Fruit fly (Drosophila melanogaster) whole organism, embryonic: ENCODE results near the gene Rpn12.
A peak's percentile ranks its signal among the peaks of the same experiment; 100 is the strongest.

Experiments
- Atf6 ChIP-seq: fragments of 200-800 bp; sonication (Bioruptor generic); IDR thresholded peaks from 2 replicates; pipeline ENCODE4 v1.3.6; 2022; ENCODE audit warnings: missing biosample characterization, missing genetic modification characterization
- BtbVII ChIP-seq: fragments of 200-800 bp; sonication (Bioruptor generic); optimal IDR thresholded peaks from 3 replicates; lab custom pipeline; 2017; ENCODE audit warnings: missing biosample characterization, mild to moderate bottlenecking, missing genetic modification characterization
- CG10979 ChIP-seq: fragments of 200-800 bp; sonication (Bioruptor generic); optimal IDR thresholded peaks from 2 replicates; lab custom pipeline; 2018; ENCODE audit warnings: missing biosample characterization, mild to moderate bottlenecking, missing genetic modification characterization, moderate library complexity
- CG12236 ChIP-seq: fragments of 200-800 bp; sonication (Bioruptor generic); optimal IDR thresholded peaks from 2 replicates; lab custom pipeline; 2016; ENCODE audit warnings: missing biosample characterization, missing genetic modification characterization
- CG1233 ChIP-seq: fragments of 200-800 bp; sonication (Bioruptor generic); optimal IDR thresholded peaks from 4 replicates; lab custom pipeline; 2018; ENCODE audit warnings: missing biosample characterization, mild to moderate bottlenecking, missing genetic modification characterization
- CG12769 ChIP-seq: fragments of 200-800 bp; sonication (Bioruptor generic); optimal IDR thresholded peaks from 2 replicates; lab custom pipeline; 2019; ENCODE audit warnings: missing biosample characterization, mild to moderate bottlenecking, missing genetic modification characterization, moderate library complexity
- CG12942 ChIP-seq: fragments of 200-800 bp; sonication (Bioruptor generic); optimal IDR thresholded peaks from 3 replicates; lab custom pipeline; 2016; ENCODE audit warnings: missing biosample characterization, missing genetic modification characterization
- CG13123 ChIP-seq: fragments of 200-800 bp; sonication (Bioruptor generic); optimal IDR thresholded peaks from 2 replicates; lab custom pipeline; 2016; ENCODE audit warnings: missing biosample characterization, missing genetic modification characterization
- CG13287 ChIP-seq: fragments of 200-800 bp; sonication (Bioruptor generic); IDR thresholded peaks from 2 replicates; pipeline ENCODE4 v1.3.6; 2022; ENCODE audit warnings: missing biosample characterization, missing genetic modification characterization; ENCODE audit not compliant: partially characterized antibody
- CG13296 ChIP-seq: fragments of 200-800 bp; sonication (Bioruptor generic); optimal IDR thresholded peaks from 3 replicates; lab custom pipeline; 2018; ENCODE audit warnings: missing biosample characterization, mild to moderate bottlenecking, missing genetic modification characterization
- CG13624 ChIP-seq: fragments of 200-800 bp; sonication (Bioruptor generic); optimal IDR thresholded peaks from 2 replicates; lab custom pipeline; 2016; ENCODE audit warnings: missing biosample characterization, missing genetic modification characterization
- CG14014 ChIP-seq: fragments of 200-800 bp; sonication (Bioruptor generic); IDR thresholded peaks from 2 replicates; pipeline ENCODE4 v1.3.6; 2022; ENCODE audit warnings: missing biosample characterization, missing genetic modification characterization
- CG15269 ChIP-seq: fragments of 200-800 bp; sonication (Bioruptor generic); optimal IDR thresholded peaks from 2 replicates; lab custom pipeline; 2018; ENCODE audit warnings: missing biosample characterization, mild to moderate bottlenecking, missing genetic modification characterization, moderate library complexity
- CG1529 ChIP-seq: fragments of 200-800 bp; sonication (Bioruptor generic); optimal IDR thresholded peaks from 3 replicates; lab custom pipeline; 2018; ENCODE audit warnings: missing biosample characterization, missing genetic modification characterization
- CG17385 ChIP-seq: fragments of 200-800 bp; sonication (Bioruptor generic); optimal IDR thresholded peaks from 3 replicates; lab custom pipeline; 2018; ENCODE audit warnings: missing biosample characterization, mild to moderate bottlenecking, missing genetic modification characterization
- CG31365 ChIP-seq: fragments of 200-800 bp; sonication (Bioruptor generic); optimal IDR thresholded peaks from 2 replicates; lab custom pipeline; 2018; ENCODE audit warnings: missing biosample characterization, mild to moderate bottlenecking, missing genetic modification characterization
- CG32532 ChIP-seq: fragments of 200-800 bp; sonication (Bioruptor generic); IDR thresholded peaks from 2 replicates; pipeline ENCODE4 v1.3.6; 2022; ENCODE audit warnings: missing biosample characterization, missing genetic modification characterization
- CG34376 ChIP-seq: fragments of 200-800 bp; sonication (Bioruptor generic); optimal IDR thresholded peaks from 2 replicates; lab custom pipeline; 2018; ENCODE audit warnings: missing biosample characterization, mild to moderate bottlenecking, missing genetic modification characterization
- CG42726 ChIP-seq: fragments of 200-800 bp; sonication (Bioruptor generic); IDR thresholded peaks from 2 replicates; pipeline ENCODE4 v1.3.6; 2022; ENCODE audit warnings: missing biosample characterization, missing genetic modification characterization; ENCODE audit not compliant: partially characterized antibody
- CG6654 ChIP-seq: fragments of 200-800 bp; sonication (Bioruptor generic); optimal IDR thresholded peaks from 2 replicates; lab custom pipeline; 2017; ENCODE audit warnings: missing biosample characterization, mild to moderate bottlenecking, missing genetic modification characterization
- CG6813 ChIP-seq: fragments of 200-800 bp; sonication (Bioruptor generic); optimal IDR thresholded peaks from 2 replicates; lab custom pipeline; 2017; ENCODE audit warnings: missing biosample characterization, missing genetic modification characterization, mild to moderate bottlenecking, moderate library complexity, missing genetic modification reagents
- CG7745 ChIP-seq: fragments of 200-800 bp; sonication (Bioruptor generic); optimal IDR thresholded peaks from 2 replicates; lab custom pipeline; 2018; ENCODE audit warnings: missing biosample characterization, mild to moderate bottlenecking, missing genetic modification characterization, moderate library complexity
- CG8290 ChIP-seq, 3 experiments: fragments of 200-800 bp; sonication (Bioruptor generic); optimal IDR thresholded peaks; 2 replicates each; lab custom pipeline; 2016 to 2019; ENCODE audit warnings: missing biosample characterization in 3 of 3, missing genetic modification characterization in 3 of 3, mild to moderate bottlenecking in 2 of 3, moderate library complexity in 1 of 3
- CG8359 ChIP-seq: fragments of 200-800 bp; sonication (Bioruptor generic); optimal IDR thresholded peaks from 2 replicates; lab custom pipeline; 2017; ENCODE audit warnings: missing biosample characterization, mild to moderate bottlenecking, missing genetic modification characterization, borderline replicate concordance
- CG8924 ChIP-seq: fragments of 200-800 bp; optimal IDR thresholded peaks from 3 replicates; lab custom pipeline; 2019; ENCODE audit warnings: missing biosample characterization, mild to moderate bottlenecking, missing genetic modification characterization, moderate library complexity
- CG9876 ChIP-seq: fragments of 200-800 bp; sonication (Bioruptor generic); optimal IDR thresholded peaks from 2 replicates; lab custom pipeline; 2016; ENCODE audit warnings: missing biosample characterization, missing genetic modification characterization
- Jarid2 ChIP-seq: fragments of 200-800 bp; sonication (Bioruptor generic); optimal IDR thresholded peaks from 3 replicates; lab custom pipeline; 2017; ENCODE audit warnings: mild to moderate bottlenecking, missing biosample characterization, missing genetic modification reagents, missing genetic modification characterization
- Med ChIP-seq: fragments of 200-800 bp; sonication (Bioruptor generic); peaks from one replicate; lab custom pipeline; 2016; ENCODE audit warnings: missing biosample characterization, missing genetic modification characterization, mild to moderate bottlenecking, inconsistent platforms, moderate library complexity
- NFAT ChIP-seq: fragments of 200-800 bp; sonication (Bioruptor generic); IDR thresholded peaks from 2 replicates; pipeline ENCODE4 v1.3.6; 2022; ENCODE audit warnings: missing biosample characterization, missing genetic modification characterization
- NK7.1 ChIP-seq: fragments of 200-800 bp; sonication (Bioruptor generic); optimal IDR thresholded peaks from 3 replicates; lab custom pipeline; 2016; ENCODE audit warnings: missing biosample characterization, missing genetic modification characterization
- Spps ChIP-seq: fragments of 200-800 bp; sonication (Bioruptor generic); optimal IDR thresholded peaks from 2 replicates; lab custom pipeline; 2018; ENCODE audit warnings: missing biosample characterization, mild to moderate bottlenecking, missing genetic modification characterization
- Tbp ChIP-seq: fragments of >200 bp; optimal IDR thresholded peaks from 2 replicates; lab custom pipeline; 2018; ENCODE audit warnings: missing biosample characterization, missing genetic modification characterization
- Trl ChIP-seq, 3 experiments: fragments of >200 bp in 2 of 3; fragments of 200-800 bp in 1 of 3; sonication (Bioruptor generic) in 1 of 3; optimal IDR thresholded peaks; 2 replicates in 1 of 3; 3 replicates in 2 of 3; lab custom pipeline; 2016 to 2017; ENCODE audit warnings: missing biosample characterization in 1 of 3, missing genetic modification characterization in 1 of 3
- ac ChIP-seq: fragments of 200-800 bp; sonication (Bioruptor generic); optimal IDR thresholded peaks from 3 replicates; lab custom pipeline; 2017; ENCODE audit warnings: missing biosample characterization, mild to moderate bottlenecking, missing genetic modification characterization
- al ChIP-seq: fragments of 200-800 bp; sonication (Bioruptor generic); IDR thresholded peaks from 2 replicates; pipeline ENCODE4 v1.3.6; 2022; ENCODE audit warnings: missing biosample characterization, missing genetic modification characterization
- chinmo ChIP-seq: fragments of 200-800 bp; sonication (Bioruptor generic); IDR thresholded peaks from 4 replicates; pipeline ENCODE4 v1.3.6; 2022; ENCODE audit warnings: missing biosample characterization, missing genetic modification characterization; ENCODE audit not compliant: partially characterized antibody
- dpn ChIP-seq, 2 experiments: fragments of 200-800 bp; sonication (Bioruptor generic); optimal IDR thresholded peaks; 3 replicates each; lab custom pipeline; 2016; ENCODE audit warnings: missing biosample characterization in 2 of 2, missing genetic modification characterization in 2 of 2
- gcm ChIP-seq: fragments of 200-800 bp; sonication (Bioruptor generic); optimal IDR thresholded peaks from 2 replicates; lab custom pipeline; 2019; ENCODE audit warnings: missing biosample characterization, mild to moderate bottlenecking, missing genetic modification characterization, moderate library complexity
- grau ChIP-seq: fragments of 200-800 bp; optimal IDR thresholded peaks from 3 replicates; lab custom pipeline; 2019; ENCODE audit warnings: missing biosample characterization, mild to moderate bottlenecking, missing genetic modification characterization, moderate library complexity
- grn ChIP-seq: fragments of 200-800 bp; sonication (Bioruptor generic); optimal IDR thresholded peaks from 3 replicates; lab custom pipeline; 2017; ENCODE audit warnings: missing biosample characterization, missing genetic modification characterization
- gsb-n ChIP-seq: fragments of 200-800 bp; sonication (Bioruptor generic); optimal IDR thresholded peaks from 3 replicates; lab custom pipeline; 2018; ENCODE audit warnings: missing biosample characterization, mild to moderate bottlenecking, missing genetic modification characterization
- mirr ChIP-seq: fragments of 200-800 bp; sonication (Bioruptor generic); optimal IDR thresholded peaks from 3 replicates; lab custom pipeline; 2018; ENCODE audit warnings: missing biosample characterization, mild to moderate bottlenecking, missing genetic modification characterization
- oc ChIP-seq: fragments of 200-800 bp; sonication (Bioruptor generic); optimal IDR thresholded peaks from 2 replicates; lab custom pipeline; 2018; ENCODE audit warnings: missing biosample characterization, mild to moderate bottlenecking, missing genetic modification characterization, moderate library complexity
- sna ChIP-seq: fragments of 200-800 bp; sonication (Bioruptor generic); IDR thresholded peaks from 2 replicates; pipeline ENCODE4 v1.3.6; 2022; ENCODE audit warnings: missing biosample characterization, missing genetic modification characterization; ENCODE audit not compliant: partially characterized antibody
- sqz ChIP-seq: fragments of 200-800 bp; sonication (Bioruptor generic); optimal IDR thresholded peaks from 3 replicates; lab custom pipeline; 2018; ENCODE audit warnings: missing biosample characterization, mild to moderate bottlenecking, missing genetic modification characterization
- unc-4 ChIP-seq: fragments of 200-800 bp; sonication (Bioruptor generic); IDR thresholded peaks from 2 replicates; pipeline ENCODE4 v1.3.6; 2022; ENCODE audit warnings: missing biosample characterization, missing genetic modification characterization; ENCODE audit not compliant: partially characterized antibody
- unpg ChIP-seq: fragments of 200-800 bp; sonication (Bioruptor generic); optimal IDR thresholded peaks from 3 replicates; lab custom pipeline; 2018; ENCODE audit warnings: missing biosample characterization, mild to moderate bottlenecking, missing genetic modification characterization, moderate library complexity
- z ChIP-seq: fragments of 200-800 bp; sonication (Bioruptor generic); IDR thresholded peaks from 3 replicates; pipeline ENCODE4 v1.3.6; 2022; ENCODE audit warnings: missing biosample characterization, missing genetic modification characterization

The Rpn12 gene

dm6 chr3L:16572208-16572607 lies 10.6 kb upstream of the Rpn12 start (continued):
- peak; percentile 37 for TF ChIP-seq BtbVII
- no peak for TF ChIP-seq CG8924 (tag; lab: Kevin White, UChicago)
- no peak for TF ChIP-seq CG13123 (GFP tag; lab: Kevin White, UChicago)
- peak; percentile 92 for TF ChIP-seq grn (GFP tag; lab: Kevin White, UChicago)
- TF ChIP-seq unpg (GFP tag; lab: Kevin White, UChicago), result no peak
- TF ChIP-seq sqz (GFP tag; lab: Kevin White, UChicago), result no peak
- TF ChIP-seq CG15269, result peak; percentile 19
- peak; percentile 93 for TF ChIP-seq Jarid2
- no peak for TF ChIP-seq CG8290 (GFP tag; optimal IDR thresholded peaks at IDR 0.05; lab: Kevin White, UChicago)
- peak in 1 of 2 experiments; percentile 40 for TF ChIP-seq CG8290 (tag; optimal IDR thresholded peaks at IDR 0.05; lab: Kevin White, UChicago)
- no peak for TF ChIP-seq sna
- peak; percentile 19 for TF ChIP-seq oc (tag; lab: Kevin White, UChicago)
- TF ChIP-seq CG13296 (GFP tag; lab: Kevin White, UChicago), result peak; percentile 36
- TF ChIP-seq CG42726 (GFP tag; lab: Robert Waterston, UW), result 0 out of 2 replicates have a peak, but pooled peaks have one; percentile 10
- peak; percentile 9 for TF ChIP-seq mirr (GFP tag; lab: Kevin White, UChicago)
- peak; percentile 17; the same call in 1 of the 2 replicates for TF ChIP-seq CG14014 (GFP tag; lab: Robert Waterston, UW)
- no peak for TF ChIP-seq gcm (GFP tag; lab: Kevin White, UChicago)
- no peak for TF ChIP-seq CG6813 (GFP tag; lab: Kevin White, UChicago)
- peak; percentile 11 for TF ChIP-seq grau
- TF ChIP-seq CG13287 (GFP tag; lab: Robert Waterston, UW), result peak; percentile 23; the same call in 1 of the 2 replicates
- peak; percentile 35 for TF ChIP-seq CG17385 (GFP tag; lab: Kevin White, UChicago)
- peak; percentile 33 for TF ChIP-seq ac (GFP tag; lab: Kevin White, UChicago)
- TF ChIP-seq CG1233, result no peak
- peak; percentile 32; the same call in 1 of the 2 replicates for TF ChIP-seq CG32532 (GFP tag; lab: Robert Waterston, UW)
- TF ChIP-seq Trl (optimal IDR thresholded peaks at IDR 0.05; lab: Kevin White, UChicago), result peak; percentile 60 to 81
- TF ChIP-seq Trl (GFP tag; optimal IDR thresholded peaks at IDR 0.05; lab: Kevin White, UChicago), result no peak
- TF ChIP-seq CG7745 (tag; lab: Kevin White, UChicago), result peak; percentile 84
- no peak for TF ChIP-seq CG31365 (tag; lab: Kevin White, UChicago)
- TF ChIP-seq CG34376, result peak; percentile 71
- TF ChIP-seq z (GFP tag; lab: Robert Waterston, UW), result no peak
- TF ChIP-seq CG6654, result no peak
- peak; percentile 17 for TF ChIP-seq CG12769
- TF ChIP-seq CG10979 (tag; lab: Kevin White, UChicago), result no peak
- peak; percentile 39; the same call in 1 of the 2 replicates for TF ChIP-seq Atf6 (GFP tag; lab: Robert Waterston, UW)
- no peak for TF ChIP-seq al (GFP tag; lab: Robert Waterston, UW)
- TF ChIP-seq unc-4 (GFP tag; lab: Robert Waterston, UW), result peak; percentile 23; the same call in 1 of the 2 replicates
- no peak for TF ChIP-seq CG9876 (GFP tag; lab: Kevin White, UChicago)
- TF ChIP-seq dpn (GFP tag; optimal IDR thresholded peaks at IDR 0.05; lab: Kevin White, UChicago), result peak in 1 of 2 experiments; percentile 0
- TF ChIP-seq CG12942 (GFP tag; lab: Kevin White, UChicago), result no peak
- TF ChIP-seq CG13624 (GFP tag; lab: Kevin White, UChicago), result no peak
- TF ChIP-seq Tbp (GFP tag; lab: Kevin White, UChicago), result no peak
- TF ChIP-seq chinmo (GFP tag; lab: Robert Waterston, UW), result peak; percentile 72; the same call in 2 of the 4 replicates
- peak; percentile 99 for TF ChIP-seq CG8359 (GFP tag; lab: Kevin White, UChicago)
- no peak for TF ChIP-seq CG1529
- no peak for TF ChIP-seq CG12236 (GFP tag; lab: Kevin White, UChicago)
- no peak for TF ChIP-seq NK7.1
- TF ChIP-seq Med (GFP tag; lab: Kevin White, UChicago), result peak; percentile 70
- peak; percentile 54; the same call in 1 of the 2 replicates for TF ChIP-seq NFAT (GFP tag; lab: Robert Waterston, UW)
- no peak for TF ChIP-seq Spps (tag; lab: Kevin White, UChicago)
- TF ChIP-seq gsb-n (tag; lab: Kevin White, UChicago), result no peak
